Fruit fly (Drosophila melanogaster): Measurements from ENCODE around the gene hzg.
A peak's percentile ranks its signal among the peaks of the same experiment; 100 is the strongest.

The hzg gene

DNA sequence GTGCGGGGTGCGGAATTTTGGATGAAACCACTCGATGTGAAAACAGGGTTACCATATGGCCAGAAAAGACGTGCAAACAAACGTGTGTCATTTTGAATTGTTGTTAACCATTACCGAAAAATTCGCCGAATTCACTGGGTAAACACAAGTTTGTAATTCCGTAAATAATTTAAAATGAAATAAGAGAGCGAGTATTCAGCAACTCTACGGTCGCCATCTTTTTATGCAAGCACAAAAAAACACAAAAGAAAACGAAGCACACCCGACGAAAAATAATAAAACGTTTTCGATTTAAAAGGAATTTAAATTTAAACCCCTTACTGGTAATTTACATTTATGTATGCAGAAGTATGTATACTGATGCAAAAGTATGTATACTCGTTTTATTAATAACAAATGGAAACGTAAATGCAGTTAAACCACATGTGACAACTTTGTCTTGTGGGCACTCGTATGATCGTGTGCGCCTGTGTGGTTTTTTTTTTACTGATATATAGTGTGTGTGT lies 41.3 kb upstream of the hzg start (continued):
- TF ChIP-seq CG6813 (GFP tag; optimal IDR thresholded peaks at IDR 0.05) (peak; percentile 92), dpn (GFP tag; optimal IDR thresholded peaks at IDR 0.05) (peak; percentile 85 to 91), ro (GFP tag; IDR thresholded peaks at IDR 0.05) (0 out of 2 replicates have a peak, but pooled peaks have one; percentile 60), BEAF-32 (GFP tag; optimal IDR thresholded peaks at IDR 0.05) (no peak), CkIIα-i1 (GFP tag; IDR thresholded peaks at IDR 0.05) (no peak), zen2 (GFP tag; IDR thresholded peaks at IDR 0.05; ENCODE audit: partially characterized antibody) (no peak), fd3F (GFP tag; optimal IDR thresholded peaks at IDR 0.05) (peak; percentile 92), CG3407 (GFP tag; optimal IDR thresholded peaks at IDR 0.05) (peak; percentile 81), Asciz (GFP tag; optimal IDR thresholded peaks at IDR 0.05) (peak; percentile 82), phol (tag; optimal IDR thresholded peaks at IDR 0.05) (peak; percentile 96), Pdp1 (GFP tag; optimal IDR thresholded peaks at IDR 0.05) (peak; percentile 85 to 88), jigr1 (GFP tag; IDR thresholded peaks at IDR 0.05) (0 out of 3 replicates have a peak, but pooled peaks have one; percentile 48), mld (GFP tag; IDR thresholded peaks at IDR 0.05; ENCODE audit: partially characterized antibody) (no peak), CG6272 (GFP tag; IDR thresholded peaks at IDR 0.05) (peak; percentile 82), CG4617 (GFP tag; optimal IDR thresholded peaks at IDR 0.05; ENCODE audit: borderline replicate concordance) (peak; percentile 57), Ets65A (GFP tag) (peak; percentile 95), CG6765 (GFP tag; optimal IDR thresholded peaks at IDR 0.05) (peak; percentile 90), CG4730 (GFP tag; IDR thresholded peaks at IDR 0.05) (peak; percentile 87), bowl (GFP tag; IDR thresholded peaks at IDR 0.05) (peak; percentile 85; the same call in 1 of the 2 replicates), D19A (tag; optimal IDR thresholded peaks at IDR 0.05) (peak; percentile 86), CG13424 (tag; optimal IDR thresholded peaks at IDR 0.05) (peak; percentile 96), chif (GFP tag; optimal IDR thresholded peaks at IDR 0.05) (peak; percentile 80 to 89), Drgx (GFP tag; IDR thresholded peaks at IDR 0.05) (peak; percentile 97), tap (tag; optimal IDR thresholded peaks at IDR 0.05) (peak; percentile 92), CG9797 (GFP tag; optimal IDR thresholded peaks at IDR 0.05) (peak; percentile 6), PHDP (tag; optimal IDR thresholded peaks at IDR 0.05) (peak; percentile 97), Oli (tag; optimal IDR thresholded peaks at IDR 0.05) (peak; percentile 93), CG16815 (GFP tag; optimal IDR thresholded peaks at IDR 0.05) (peak; percentile 78), exex (tag; optimal IDR thresholded peaks at IDR 0.05) (peak; percentile 77), gsb (GFP tag; IDR thresholded peaks at IDR 0.05) (peak; percentile 80), CG6175 (GFP tag; IDR thresholded peaks at IDR 0.05) (peak; percentile 83; the same call in 2 of the 3 replicates), tna (GFP tag; IDR thresholded peaks at IDR 0.05; ENCODE audit: partially characterized antibody) (no peak), lilli (GFP tag; optimal IDR thresholded peaks at IDR 0.05) (peak; percentile 94), grn (GFP tag; optimal IDR thresholded peaks at IDR 0.05) (no peak), Sox102F (GFP tag; optimal IDR thresholded peaks at IDR 0.05) (peak; percentile 96), gfzf (GFP tag; optimal IDR thresholded peaks at IDR 0.05) (no peak), crc (GFP tag; optimal IDR thresholded peaks at IDR 0.05) (peak; percentile 91), Neu2 (GFP tag; optimal IDR thresholded peaks at IDR 0.05; ENCODE audit: borderline replicate concordance) (peak; percentile 30), CG9817 (tag; optimal IDR thresholded peaks at IDR 0.05) (peak; percentile 90), pros (GFP tag; optimal IDR thresholded peaks at IDR 0.05) (peak; percentile 48), ab (GFP tag; optimal IDR thresholded peaks at IDR 0.05) (peak; percentile 77), ara (GFP tag; IDR thresholded peaks at IDR 0.05) (peak; percentile 95), peb (GFP tag; IDR thresholded peaks at IDR 0.05) (peak; percentile 81), CG4282 (GFP tag; optimal IDR thresholded peaks at IDR 0.05) (peak; percentile 78), lab (GFP tag; optimal IDR thresholded peaks at IDR 0.05) (peak; percentile 96), CG1233 (GFP tag; optimal IDR thresholded peaks at IDR 0.05) (peak; percentile 94), trh (GFP tag; optimal IDR thresholded peaks at IDR 0.05) (peak; percentile 85), cad (GFP tag; optimal IDR thresholded peaks at IDR 0.05) (no peak), E2f1 (GFP tag; IDR thresholded peaks at IDR 0.05) (peak; percentile 94)
